Fruit fly (Drosophila melanogaster) whole organism, embryonic: ENCODE data around the gene EMC10.

ENCODE experiments used
- CG1529 ChIP-seq: fragments of 200-800 bp; sonication (Bioruptor generic); optimal IDR thresholded peaks from 3 replicates; lab custom pipeline; 2018; ENCODE audit warnings: missing biosample characterization, missing genetic modification characterization
- CG7357 ChIP-seq: fragments of 200-800 bp; sonication (Bioruptor generic); IDR thresholded peaks from 3 replicates; pipeline ENCODE4 v1.3.6; 2022; ENCODE audit warnings: missing biosample characterization, missing genetic modification characterization
- CTCF ChIP-seq: fragments of 200-800 bp; sonication (Bioruptor generic); optimal IDR thresholded peaks from 2 replicates; lab custom pipeline; 2017; ENCODE audit warnings: missing biosample characterization, mild to moderate bottlenecking, missing genetic modification characterization, moderate library complexity
- ERR ChIP-seq: fragments of 200-800 bp; sonication (Bioruptor generic); optimal IDR thresholded peaks from 2 replicates; lab custom pipeline; 2016; ENCODE audit warnings: missing biosample characterization, missing genetic modification characterization
- Rfx ChIP-seq: fragments of 200-800 bp; sonication (Bioruptor generic); IDR thresholded peaks from 2 replicates; pipeline ENCODE4 v1.3.6; 2022; ENCODE audit warnings: missing biosample characterization, missing genetic modification characterization
- Xrp1 ChIP-seq: fragments of 200-800 bp; sonication (Bioruptor generic); IDR thresholded peaks from 2 replicates; pipeline ENCODE4 v1.3.6; 2022; ENCODE audit warnings: missing biosample characterization, missing genetic modification characterization
- bigmax ChIP-seq: fragments of 200-800 bp; sonication (Bioruptor generic); optimal IDR thresholded peaks from 2 replicates; lab custom pipeline; 2018; ENCODE audit warnings: missing biosample characterization, mild to moderate bottlenecking, missing genetic modification characterization
- fd102C ChIP-seq: fragments of 200-800 bp; sonication (Bioruptor generic); optimal IDR thresholded peaks from 2 replicates; lab custom pipeline; 2018; ENCODE audit warnings: missing biosample characterization, mild to moderate bottlenecking, missing genetic modification characterization, moderate library complexity
- ken ChIP-seq: fragments of 200-800 bp; sonication (Bioruptor generic); IDR thresholded peaks from 3 replicates; pipeline ENCODE4 v1.3.6; 2022; ENCODE audit warnings: missing biosample characterization, missing genetic modification characterization
- knrl ChIP-seq: fragments of 200-800 bp; sonication (Bioruptor generic); IDR thresholded peaks from 3 replicates; pipeline ENCODE4 v1.3.6; 2022; ENCODE audit warnings: missing biosample characterization, missing genetic modification characterization; ENCODE audit not compliant: partially characterized antibody
- pnt ChIP-seq: fragments of 200-800 bp; sonication (Bioruptor generic); optimal IDR thresholded peaks from 3 replicates; lab custom pipeline; 2016; ENCODE audit warnings: missing biosample characterization, missing genetic modification characterization
- zen2 ChIP-seq: fragments of 200-800 bp; sonication (Bioruptor generic); IDR thresholded peaks from 3 replicates; pipeline ENCODE4 v1.3.6; 2022; ENCODE audit warnings: missing biosample characterization, missing genetic modification characterization; ENCODE audit not compliant: partially characterized antibody

DNA sequence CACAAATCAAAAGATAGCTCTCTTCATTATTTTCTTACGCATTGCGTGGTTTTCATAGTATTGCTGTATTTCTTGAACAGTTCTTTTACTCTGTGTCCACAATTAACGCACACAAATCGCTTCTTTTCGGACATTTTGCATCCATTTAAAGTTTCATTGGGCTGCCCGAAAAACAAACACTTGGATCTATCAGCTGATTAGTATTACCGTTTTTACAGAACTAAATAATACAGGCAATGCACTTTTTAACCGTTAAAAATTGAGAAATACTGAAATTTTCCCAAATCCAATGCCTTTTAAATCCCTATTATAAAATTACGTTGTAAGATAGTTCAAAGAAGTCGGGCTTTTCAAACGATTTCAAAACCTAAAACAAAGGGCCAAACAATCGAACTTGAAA lies 44.8 kb upstream of the EMC10 start, which contains the start of gene Arv1:
- TF ChIP-seq ken (GFP tag; lab: Robert Waterston, UW) = no peak
- TF ChIP-seq fd102C = no peak
- TF ChIP-seq pnt (GFP tag; lab: Kevin White, UChicago) = no peak
- TF ChIP-seq knrl (GFP tag; lab: Robert Waterston, UW) = no peak
- no peak for TF ChIP-seq CG1529 (GFP tag; lab: Kevin White, UChicago)
- no peak for TF ChIP-seq Rfx
- no peak for TF ChIP-seq CG7357 (GFP tag; lab: Robert Waterston, UW)
- no peak for TF ChIP-seq bigmax (GFP tag; lab: Kevin White, UChicago)
- no peak for TF ChIP-seq ERR (GFP tag; lab: Kevin White, UChicago)
- no peak for TF ChIP-seq CTCF (GFP tag; lab: Kevin White, UChicago)
- no peak for TF ChIP-seq Xrp1 (GFP tag; lab: Robert Waterston, UW)
- TF ChIP-seq zen2 = no peak
